Fruit fly (Drosophila melanogaster): Measurements from ENCODE around the gene CG10680.

- TF ChIP-seq pdm3 (GFP tag; optimal IDR thresholded peaks at IDR 0.05), result no peak
- no peak for TF ChIP-seq Gug (GFP tag; IDR thresholded peaks at IDR 0.05)
- no peak for TF ChIP-seq CG6854 (GFP tag; optimal IDR thresholded peaks at IDR 0.05)
- no peak for TF ChIP-seq ss (GFP tag; optimal IDR thresholded peaks at IDR 0.05)
- no peak for TF ChIP-seq spab (GFP tag; optimal IDR thresholded peaks at IDR 0.05)
- TF ChIP-seq Smox (GFP tag; optimal IDR thresholded peaks at IDR 0.05), result no peak
- no peak for TF ChIP-seq CG1621 (tag; optimal IDR thresholded peaks at IDR 0.05)
- no peak for TF ChIP-seq Lpt (GFP tag; optimal IDR thresholded peaks at IDR 0.05)
Observed at dm6 chr2L:19947992-19948524, 15.9 kb upstream of the CG10680 start.
